Worm (Caenorhabditis elegans): ENCODE data around the gene srbc-13.

ce11 chrV:866729-867128, 19.1 kb downstream of the srbc-13 start, which contains the start of gene T02B11.3:
- TF ChIP-seq snpc-4 (tag; optimal IDR thresholded peaks at IDR 0.05), result no peak
- TF ChIP-seq nhr-76 (tag; optimal IDR thresholded peaks at IDR 0.05), result no peak
- no peak for TF ChIP-seq nhr-25 (tag; optimal IDR thresholded peaks at IDR 0.05; ENCODE audit: borderline replicate concordance, insufficient read depth)
- no peak for TF ChIP-seq nhr-237 (tag; optimal IDR thresholded peaks at IDR 0.05)
- no peak for TF ChIP-seq dve-1 (tag; optimal IDR thresholded peaks at IDR 0.05; ENCODE audit: insufficient read depth)
- TF ChIP-seq lin-39 (tag; optimal IDR thresholded peaks at IDR 0.05), result no peak
- TF ChIP-seq Y105C5A.15 (GFP tag; IDR thresholded peaks at IDR 0.05), result no peak
